Fruit fly (Drosophila melanogaster): Measurements from ENCODE around the gene CG13409.

DNA sequence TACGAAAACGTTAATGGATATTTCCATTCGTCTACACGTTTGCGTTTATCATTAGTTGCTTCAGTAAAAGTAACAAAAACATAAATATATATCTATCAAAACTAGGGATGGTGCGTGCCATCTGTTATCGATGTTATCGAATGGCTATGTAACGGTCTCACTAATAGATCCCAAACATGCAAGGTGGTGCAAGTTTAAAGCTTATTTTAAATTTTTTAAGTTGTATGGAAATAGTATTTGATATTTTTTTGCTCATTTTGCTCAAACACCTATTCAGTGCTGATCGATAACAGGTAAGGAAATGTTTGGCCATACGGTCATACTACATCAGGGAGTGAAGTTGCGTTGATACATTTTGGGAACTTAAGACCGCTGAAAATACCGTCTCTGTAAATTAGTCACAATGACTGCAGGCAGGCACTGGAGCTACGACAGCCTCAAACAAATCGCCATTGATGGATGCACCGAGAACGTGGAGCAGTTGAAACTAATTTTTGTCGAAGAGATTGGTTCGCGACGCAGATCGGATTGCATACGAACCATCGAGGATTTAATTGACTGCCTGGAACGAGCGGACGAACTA, 2.6 kb upstream of the CG13409 start, which contains the start of the genes CG45099, CG6015, pit and Fadd:
- TF ChIP-seq Lpt (GFP tag; optimal IDR thresholded peaks at IDR 0.05) = no peak
- TF ChIP-seq CG6276 (GFP tag; optimal IDR thresholded peaks at IDR 0.05) = no peak
- no peak for TF ChIP-seq CG7368 (GFP tag; optimal IDR thresholded peaks at IDR 0.05)
- TF ChIP-seq Eip78C (GFP tag) = peak; percentile 70
- no peak for TF ChIP-seq fd85E (GFP tag; optimal IDR thresholded peaks at IDR 0.05)
- TF ChIP-seq CG6808 (GFP tag; optimal IDR thresholded peaks at IDR 0.05) = no peak
- no peak for TF ChIP-seq Hr39 (GFP tag; optimal IDR thresholded peaks at IDR 0.05)

All from whole organism, prepupa.